ENCODE assay signal across 1 fruit fly cellular context in the genomic region with DNA sequence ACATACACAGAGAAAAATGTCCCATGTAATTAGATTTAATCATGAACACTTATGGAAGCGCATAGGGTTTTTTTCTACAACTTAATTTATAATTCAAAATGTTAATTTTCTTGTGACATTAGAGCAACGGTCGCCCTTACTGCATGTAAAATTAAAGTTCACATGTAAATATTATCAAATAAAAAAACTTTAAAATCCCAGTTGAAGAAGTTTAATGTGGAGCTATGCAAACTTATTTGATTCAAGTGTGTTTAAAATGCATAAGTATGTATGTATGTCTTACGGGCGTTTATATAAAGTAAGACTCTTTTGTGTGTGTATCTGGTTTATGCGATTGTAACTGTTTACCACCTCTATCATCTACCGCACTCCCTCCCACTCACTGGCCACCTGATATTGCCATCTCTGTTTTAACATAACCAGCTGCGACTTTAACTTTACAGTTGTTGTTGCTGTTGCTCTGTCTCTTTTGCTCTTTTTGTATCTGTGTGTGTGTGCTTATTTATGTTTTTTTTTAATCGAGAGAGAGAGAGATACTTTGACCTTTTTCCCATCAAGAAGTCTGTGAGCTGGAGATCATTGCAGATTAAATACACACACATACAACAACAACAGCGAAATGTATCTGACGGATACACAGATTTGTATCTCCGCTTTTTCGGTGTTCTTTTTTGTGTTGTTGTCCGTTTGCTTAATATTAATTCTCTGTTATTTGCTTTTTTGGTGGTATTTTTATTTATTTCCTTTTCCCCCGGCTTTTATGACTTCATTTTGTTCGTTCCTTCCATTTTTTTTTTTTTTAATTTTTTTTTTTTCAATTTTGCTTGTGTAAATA.
TF ChIP-seq lines count a peak whose summit lies in the region.

No protein-coding gene starts in this region.

TF ChIP-seq in whole organism, embryonic, 481 proteins besides CTCF, POLR2A, EP300 and RAD21 (continued from another document and continues in another):
- TF ChIP-seq CG8765 (GFP tag; IDR thresholded peaks at IDR 0.05; lab: Robert Waterston, UW) (no peak), CG32772 (GFP tag; IDR thresholded peaks at IDR 0.05; lab: Robert Waterston, UW) (peak; percentile 61), hb (GFP tag; IDR thresholded peaks at IDR 0.05; lab: Robert Waterston, UW; ENCODE audit: partially characterized antibody) (no peak), CG33557 (GFP tag; optimal IDR thresholded peaks at IDR 0.05; lab: Kevin White, UChicago) (peak; percentile 80), yki (optimal IDR thresholded peaks at IDR 0.05; lab: Kevin White, UChicago) (no peak), Vsx1 (GFP tag; optimal IDR thresholded peaks at IDR 0.05; lab: Kevin White, UChicago) (peak; percentile 71), wek (GFP tag; optimal IDR thresholded peaks at IDR 0.05; lab: Kevin White, UChicago) (peak; percentile 63), CG4404 (GFP tag; IDR thresholded peaks at IDR 0.05; lab: Robert Waterston, UW) (peak; percentile 22; the same call in 1 of the 2 replicates), CG13894 (tag; optimal IDR thresholded peaks at IDR 0.05; lab: Kevin White, UChicago) (peak; percentile 57), aop (GFP tag; IDR thresholded peaks at IDR 0.05; lab: Robert Waterston, UW) (no peak), HLH3B (GFP tag; IDR thresholded peaks at IDR 0.05; lab: Robert Waterston, UW) (peak; percentile 74), CG4707 (GFP tag; optimal IDR thresholded peaks at IDR 0.05; lab: Kevin White, UChicago) (peak; percentile 81), salm (tag; optimal IDR thresholded peaks at IDR 0.05; lab: Kevin White, UChicago) (peak; percentile 86), her (GFP tag; optimal IDR thresholded peaks at IDR 0.05; lab: Kevin White, UChicago) (no peak), pho (GFP tag; optimal IDR thresholded peaks at IDR 0.05; lab: Kevin White, UChicago) (peak; percentile 70), mld (GFP tag; IDR thresholded peaks at IDR 0.05; lab: Robert Waterston, UW; ENCODE audit: partially characterized antibody) (no peak), CG3847 (GFP tag; IDR thresholded peaks at IDR 0.05; lab: Robert Waterston, UW) (peak; percentile 69), p53 (GFP tag; optimal IDR thresholded peaks at IDR 0.05; lab: Kevin White, UChicago) (no peak), Fer3 (tag; optimal IDR thresholded peaks at IDR 0.05; lab: Kevin White, UChicago) (peak; percentile 74), ken (GFP tag; IDR thresholded peaks at IDR 0.05; lab: Robert Waterston, UW) (peak; percentile 65; the same call in 2 of the 3 replicates), CG1832 (GFP tag; optimal IDR thresholded peaks at IDR 0.05; lab: Kevin White, UChicago) (peak; percentile 60), BtbVII (GFP tag; optimal IDR thresholded peaks at IDR 0.05; lab: Kevin White, UChicago) (peak; percentile 47), Optix (GFP tag; IDR thresholded peaks at IDR 0.05; lab: Robert Waterston, UW) (no peak), tin (GFP tag; optimal IDR thresholded peaks at IDR 0.05; lab: Kevin White, UChicago) (peak; percentile 67), Dref (GFP tag; IDR thresholded peaks at IDR 0.05; lab: Robert Waterston, UW) (no peak), chinmo (GFP tag; IDR thresholded peaks at IDR 0.05; lab: Robert Waterston, UW; ENCODE audit: partially characterized antibody) (peak; percentile 63; the same call in 2 of the 4 replicates), CG12942 (GFP tag; optimal IDR thresholded peaks at IDR 0.05; lab: Kevin White, UChicago) (peak; percentile 74), CG9437 (GFP tag; optimal IDR thresholded peaks at IDR 0.05; lab: Kevin White, UChicago) (peak; percentile 91), peb (GFP tag; IDR thresholded peaks at IDR 0.05; lab: Robert Waterston, UW) (peak; percentile 18; the same call in 1 of the 2 replicates), CG6683 (GFP tag; optimal IDR thresholded peaks at IDR 0.05; lab: Kevin White, UChicago) (peak; percentile 68), bbx (GFP tag; IDR thresholded peaks at IDR 0.05; lab: Robert Waterston, UW; ENCODE audit: partially characterized antibody) (no peak), onecut (GFP tag; IDR thresholded peaks at IDR 0.05; lab: Robert Waterston, UW) (peak; percentile 82), B-H2 (GFP tag; optimal IDR thresholded peaks at IDR 0.05; lab: Kevin White, UChicago) (peak; percentile 14), gcm2 (GFP tag; optimal IDR thresholded peaks at IDR 0.05; lab: Kevin White, UChicago) (peak; percentile 82), grau (tag; optimal IDR thresholded peaks at IDR 0.05; lab: Kevin White, UChicago) (peak; percentile 93), Ada2b (GFP tag; IDR thresholded peaks at IDR 0.05; lab: Robert Waterston, UW) (peak; percentile 53), CG34224 (GFP tag; IDR thresholded peaks at IDR 0.05; lab: Robert Waterston, UW; ENCODE audit: partially characterized antibody) (no peak), Pdp1 (GFP tag; optimal IDR thresholded peaks at IDR 0.05; lab: Kevin White, UChicago) (peak; percentile 82 to 84), inv (GFP tag; IDR thresholded peaks at IDR 0.05; lab: Robert Waterston, UW; ENCODE audit: partially characterized antibody) (no peak), chif (GFP tag; optimal IDR thresholded peaks at IDR 0.05; lab: Kevin White, UChicago) (peak; percentile 78 to 88), Dek (tag; optimal IDR thresholded peaks at IDR 0.05; lab: Kevin White, UChicago) (peak; percentile 91), Six4 (GFP tag; optimal IDR thresholded peaks at IDR 0.05; lab: Kevin White, UChicago) (peak; percentile 27), caup (GFP tag; optimal IDR thresholded peaks at IDR 0.05; lab: Kevin White, UChicago; ENCODE audit: severe bottlenecking) (peak; percentile 41), CG13123 (GFP tag; optimal IDR thresholded peaks at IDR 0.05; lab: Kevin White, UChicago) (peak; percentile 39), CG17829 (tag; optimal IDR thresholded peaks at IDR 0.05; lab: Kevin White, UChicago) (peak; percentile 83), exex (tag; optimal IDR thresholded peaks at IDR 0.05; lab: Kevin White, UChicago) (peak; percentile 4), lmd (GFP tag; IDR thresholded peaks at IDR 0.05; lab: Robert Waterston, UW) (peak; percentile 90), CG6813 (GFP tag; optimal IDR thresholded peaks at IDR 0.05; lab: Kevin White, UChicago) (peak; percentile 61), CG17568 (GFP tag; optimal IDR thresholded peaks at IDR 0.05; lab: Kevin White, UChicago) (peak; percentile 84), CG12219 (GFP tag; optimal IDR thresholded peaks at IDR 0.05; lab: Kevin White, UChicago) (peak; percentile 64), al (GFP tag; IDR thresholded peaks at IDR 0.05; lab: Robert Waterston, UW) (no peak), Drgx (GFP tag; IDR thresholded peaks at IDR 0.05; lab: Robert Waterston, UW) (peak; percentile 71), CG9215 (GFP tag; IDR thresholded peaks at IDR 0.05; lab: Robert Waterston, UW) (0 out of 2 replicates have a peak, but pooled peaks have one; percentile 19), chn (GFP tag; optimal IDR thresholded peaks at IDR 0.05; lab: Kevin White, UChicago) (peak; percentile 82), Atf-2 (GFP tag; optimal IDR thresholded peaks at IDR 0.05; lab: Kevin White, UChicago) (peak; percentile 84), CG1792 (GFP tag; optimal IDR thresholded peaks at IDR 0.05; lab: Kevin White, UChicago) (peak; percentile 25), CG12104 (GFP tag; optimal IDR thresholded peaks at IDR 0.05; lab: Kevin White, UChicago) (peak; percentile 78), ewg (GFP tag; optimal IDR thresholded peaks at IDR 0.05; lab: Kevin White, UChicago) (peak; percentile 87), PHDP (tag; optimal IDR thresholded peaks at IDR 0.05; lab: Kevin White, UChicago) (peak; percentile 92), sug (tag; optimal IDR thresholded peaks at IDR 0.05; lab: Kevin White, UChicago) (peak; percentile 80), sna (GFP tag; IDR thresholded peaks at IDR 0.05; lab: Robert Waterston, UW; ENCODE audit: partially characterized antibody) (no peak), CG8089 (GFP tag; optimal IDR thresholded peaks at IDR 0.05; lab: Kevin White, UChicago) (peak; percentile 30), slp2 (GFP tag; optimal IDR thresholded peaks at IDR 0.05; lab: Kevin White, UChicago) (peak; percentile 57), Ets65A (GFP tag; lab: Kevin White, UChicago) (peak; percentile 97), CG4820 (GFP tag; optimal IDR thresholded peaks at IDR 0.05; lab: Kevin White, UChicago) (peak; percentile 71), CG10462 (GFP tag; optimal IDR thresholded peaks at IDR 0.05; lab: Kevin White, UChicago) (peak; percentile 62), CG11085 (GFP tag; IDR thresholded peaks at IDR 0.05; lab: Robert Waterston, UW) (no peak), kay (GFP tag; optimal IDR thresholded peaks at IDR 0.05; lab: Kevin White, UChicago) (peak; percentile 77), Nf-YC (tag; optimal IDR thresholded peaks at IDR 0.05; lab: Kevin White, UChicago) (peak; percentile 50), br (optimal IDR thresholded peaks at IDR 0.05; lab: Kevin White, UChicago) (no peak), HHEX (GFP tag; optimal IDR thresholded peaks at IDR 0.05; lab: Kevin White, UChicago) (peak; percentile 65), Taf1 (GFP tag; IDR thresholded peaks at IDR 0.05; lab: Robert Waterston, UW) (no peak), GATAe (GFP tag; conservative IDR thresholded peaks at IDR 0.05; lab: Robert Waterston, UW) (no peak), gce (GFP tag; IDR thresholded peaks at IDR 0.05; lab: Robert Waterston, UW) (peak; percentile 33; the same call in 1 of the 3 replicates), CG10959 (GFP tag; IDR thresholded peaks at IDR 0.05; lab: Robert Waterston, UW) (no peak), Trl (optimal IDR thresholded peaks at IDR 0.05; lab: Kevin White, UChicago) (peak in 1 of 2 experiments; percentile 36), Trl (GFP tag; optimal IDR thresholded peaks at IDR 0.05; lab: Kevin White, UChicago) (peak; percentile 77), sob (GFP tag; IDR thresholded peaks at IDR 0.05; lab: Robert Waterston, UW) (peak; percentile 74), CG43689 (GFP tag; IDR thresholded peaks at IDR 0.05; lab: Robert Waterston, UW) (peak; percentile 78), CHES-1-like (GFP tag; optimal IDR thresholded peaks at IDR 0.05; lab: Kevin White, UChicago) (peak; percentile 59), Sox100B (GFP tag; optimal IDR thresholded peaks at IDR 0.05; lab: Kevin White, UChicago) (peak; percentile 90), Gsc (GFP tag; IDR thresholded peaks at IDR 0.05; lab: Robert Waterston, UW) (no peak), zf30C (GFP tag; optimal IDR thresholded peaks at IDR 0.05; lab: Kevin White, UChicago) (peak; percentile 81), tll (GFP tag; optimal IDR thresholded peaks at IDR 0.05; lab: Kevin White, UChicago) (peak in 1 of 2 experiments; percentile 93), CG3281 (GFP tag; optimal IDR thresholded peaks at IDR 0.05; lab: Kevin White, UChicago) (peak; percentile 74), Bteb2 (GFP tag; optimal IDR thresholded peaks at IDR 0.05; lab: Kevin White, UChicago) (peak; percentile 68), CG1529 (GFP tag; optimal IDR thresholded peaks at IDR 0.05; lab: Kevin White, UChicago) (peak; percentile 89), CG13287 (GFP tag; IDR thresholded peaks at IDR 0.05; lab: Robert Waterston, UW; ENCODE audit: partially characterized antibody) (no peak), Bgb (GFP tag; IDR thresholded peaks at IDR 0.05; lab: Robert Waterston, UW; ENCODE audit: partially characterized antibody) (no peak; the same call in 1 of the 2 replicates), CG2678 (tag; optimal IDR thresholded peaks at IDR 0.05; lab: Kevin White, UChicago) (peak; percentile 94), CG4730 (GFP tag; IDR thresholded peaks at IDR 0.05; lab: Robert Waterston, UW) (peak; percentile 48; the same call in 1 of the 2 replicates), CG32767 (GFP tag; IDR thresholded peaks at IDR 0.05; lab: Robert Waterston, UW) (peak; percentile 83), CG11398 (GFP tag; optimal IDR thresholded peaks at IDR 0.05; lab: Kevin White, UChicago) (no peak), gcm (GFP tag; optimal IDR thresholded peaks at IDR 0.05; lab: Kevin White, UChicago) (peak; percentile 91), Nf-YB (GFP tag; optimal IDR thresholded peaks at IDR 0.05; lab: Kevin White, UChicago) (peak; percentile 81), Spps (tag; optimal IDR thresholded peaks at IDR 0.05; lab: Kevin White, UChicago) (peak; percentile 29), schlank (tag; optimal IDR thresholded peaks at IDR 0.05; lab: Kevin White, UChicago) (peak; percentile 7), CG10366 (GFP tag; IDR thresholded peaks at IDR 0.05; lab: Robert Waterston, UW) (peak; percentile 88), Eip74EF (GFP tag; optimal IDR thresholded peaks at IDR 0.05; lab: Kevin White, UChicago) (peak in 1 of 2 experiments; percentile 93), CG11723 (GFP tag; optimal IDR thresholded peaks at IDR 0.05; lab: Kevin White, UChicago) (peak; percentile 78), eve (GFP tag; optimal IDR thresholded peaks at IDR 0.05; lab: Kevin White, UChicago) (peak in 1 of 2 experiments; percentile 90), CG8281 (tag; optimal IDR thresholded peaks at IDR 0.05; lab: Kevin White, UChicago) (peak; percentile 87), row (GFP tag; IDR thresholded peaks at IDR 0.05; lab: Robert Waterston, UW) (peak; percentile 90), ftz-f1 (GFP tag; optimal IDR thresholded peaks at IDR 0.05; lab: Kevin White, UChicago) (peak; percentile 2), Oaz (GFP tag; IDR thresholded peaks at IDR 0.05; lab: Robert Waterston, UW) (no peak; the same call in none of the 2 replicates), CG7271 (tag; optimal IDR thresholded peaks at IDR 0.05; lab: Kevin White, UChicago) (no peak), Mrtf (GFP tag; IDR thresholded peaks at IDR 0.05; lab: Robert Waterston, UW) (0 out of 3 replicates have a peak, but pooled peaks have one; percentile 39), CG10431 (GFP tag; optimal IDR thresholded peaks at IDR 0.05; lab: Kevin White, UChicago) (peak; percentile 76), CG5245 (GFP tag; optimal IDR thresholded peaks at IDR 0.05; lab: Kevin White, UChicago) (peak; percentile 66), CG16815 (GFP tag; optimal IDR thresholded peaks at IDR 0.05; lab: Kevin White, UChicago) (peak; percentile 79), ind (GFP tag; optimal IDR thresholded peaks at IDR 0.05; lab: Kevin White, UChicago) (peak; percentile 66), Jarid2 (GFP tag; optimal IDR thresholded peaks at IDR 0.05; lab: Kevin White, UChicago) (peak; percentile 40), CG12236 (GFP tag; optimal IDR thresholded peaks at IDR 0.05; lab: Kevin White, UChicago) (peak; percentile 67), Tbp (GFP tag; optimal IDR thresholded peaks at IDR 0.05; lab: Kevin White, UChicago) (no peak), Sry-β (GFP tag; optimal IDR thresholded peaks at IDR 0.05; lab: Kevin White, UChicago) (peak; percentile 33), CG17186 (GFP tag; optimal IDR thresholded peaks at IDR 0.05; lab: Kevin White, UChicago) (no peak), Ssrp (tag; optimal IDR thresholded peaks at IDR 0.05; lab: Kevin White, UChicago) (peak; percentile 95), vfl (GFP tag; optimal IDR thresholded peaks at IDR 0.05; lab: Kevin White, UChicago) (peak; percentile 62)
